Worm (Caenorhabditis elegans): ENCODE measurements around the gene gldi-4.

DNA sequence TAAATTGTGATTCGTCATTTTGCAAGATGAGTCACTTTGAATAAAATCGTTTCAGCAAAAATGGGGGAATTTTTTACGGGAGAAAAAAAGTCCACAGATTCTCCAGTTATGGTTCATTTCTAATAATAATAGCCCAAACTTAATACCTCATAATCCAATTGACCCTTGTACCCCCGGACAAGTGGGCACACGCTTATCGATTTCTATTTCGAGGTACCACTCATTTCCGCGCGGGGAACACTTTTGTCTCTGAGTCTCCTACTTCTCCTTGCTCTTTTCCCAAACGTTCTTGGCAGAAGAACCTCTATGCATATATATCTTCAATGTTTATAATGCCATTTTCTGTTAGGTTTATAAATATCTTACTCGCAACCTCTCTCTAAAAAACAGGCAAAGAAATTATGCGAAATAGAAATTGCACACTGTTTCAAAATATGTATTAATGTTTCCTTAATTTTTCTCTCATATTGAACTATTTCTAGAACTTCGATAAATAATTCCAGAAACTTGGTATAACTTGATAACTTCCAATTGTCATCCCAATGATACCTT lies at the start of gene gldi-4:
- TF ChIP-seq unc-62 (GFP tag; optimal IDR thresholded peaks at IDR 0.05) (no peak), lin-39 (tag; optimal IDR thresholded peaks at IDR 0.05) (no peak), pha-4 (tag; optimal IDR thresholded peaks at IDR 0.05) (no peak)
